Worm (Caenorhabditis elegans) whole organism, early embryonic: ENCODE measurements around the gene chmp-7.

Experiments used
- ets-7 ChIP-seq: sonication (generic microtip); optimal IDR thresholded peaks from 2 replicates; lab custom pipeline; 2016; ENCODE audit warnings: missing genotype, missing genetic modification characterization, missing compliant biosample characterization
- flt-1 ChIP-seq: fragments of 200-800 bp; sonication (Bioruptor generic); IDR thresholded peaks from 2 replicates; pipeline ENCODE4 v1.3.6; 2022; ENCODE audit warnings: missing genetic modification characterization, missing compliant biosample characterization

DNA sequence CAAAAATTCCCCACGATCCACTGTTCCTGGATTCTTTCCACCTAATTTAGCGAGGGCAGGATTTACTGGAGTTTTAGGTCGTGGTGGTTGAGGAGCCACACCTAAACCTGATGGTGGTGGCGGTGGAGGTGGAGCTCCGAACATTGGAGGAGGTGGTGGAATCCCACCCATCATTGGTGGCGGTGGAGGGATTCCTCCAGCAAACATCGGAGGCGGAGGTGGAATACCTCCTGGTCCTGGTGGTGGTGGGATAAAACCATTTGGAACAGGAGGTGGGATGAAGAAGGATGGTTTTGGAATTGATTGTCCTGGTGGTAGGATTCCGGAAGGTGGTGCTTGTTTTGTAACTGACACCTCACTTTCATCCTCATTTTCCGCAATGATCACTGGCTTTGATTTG is 15.1 kb downstream of the chmp-7 start:
- TF ChIP-seq ets-7 (tag; lab: Kevin White, UChicago) = no peak
- no peak for TF ChIP-seq flt-1
